Worm (Caenorhabditis elegans) whole organism, L1 larva: ENCODE results near the gene nadk-1.

Experiments
- C04F5.9 ChIP-seq: sonication (generic microtip); optimal IDR thresholded peaks from 2 replicates; lab custom pipeline; 2016; ENCODE audit warnings: missing genetic modification characterization, missing compliant biosample characterization
- C34B4.2 ChIP-seq: sonication (generic microtip); optimal IDR thresholded peaks from 2 replicates; lab custom pipeline; 2017; ENCODE audit warnings: mild to moderate bottlenecking, missing genetic modification characterization, missing compliant biosample characterization
- F16B12.6 ChIP-seq: fragments of 150-350 bp; optimal IDR thresholded peaks from 2 replicates; lab custom pipeline; 2014; ENCODE audit warnings: missing biosample characterization, missing genetic modification characterization
- Y116A8C.19 ChIP-seq: sonication (generic microtip); optimal IDR thresholded peaks from 2 replicates; lab custom pipeline; 2016; ENCODE audit warnings: missing compliant biosample characterization, missing genetic modification characterization, borderline replicate concordance
- aha-1 ChIP-seq: fragments of 150-350 bp; optimal IDR thresholded peaks from 2 replicates; lab custom pipeline; 2014; ENCODE audit warnings: missing biosample characterization, missing genetic modification characterization
- aly-2 ChIP-seq: fragments of 150-350 bp; optimal IDR thresholded peaks from 2 replicates; lab custom pipeline; 2014; ENCODE audit warnings: missing biosample characterization, missing genetic modification characterization
- ama-1 ChIP-seq: fragments of 150-350 bp; optimal IDR thresholded peaks from 2 replicates; lab custom pipeline; 2014
- blmp-1 ChIP-seq: fragments of 150-350 bp; optimal IDR thresholded peaks from 2 replicates; lab custom pipeline; 2014; ENCODE audit warnings: missing biosample characterization, missing genetic modification characterization
- ceh-8 ChIP-seq: fragments of 200-800 bp; sonication (Bioruptor generic); optimal IDR thresholded peaks from 2 replicates; lab custom pipeline; 2018; ENCODE audit warnings: mild to moderate bottlenecking, missing genetic modification characterization, moderate library complexity, missing compliant biosample characterization
- dsc-1 ChIP-seq: sonication (generic microtip); optimal IDR thresholded peaks from 2 replicates; lab custom pipeline; 2016; ENCODE audit warnings: mild to moderate bottlenecking, missing genetic modification characterization, missing compliant biosample characterization
- efl-1 ChIP-seq, 4 experiments: fragments of 150-350 bp; optimal IDR thresholded peaks in 3 of 4; peaks in 1 of 4; 1 replicate in 1 of 4; 2 replicates in 3 of 4; lab custom pipeline; 2014; ENCODE audit warnings: missing biosample characterization in 2 of 4, missing genetic modification characterization in 2 of 4, missing genetic modification reagents in 2 of 4
- efl-3 ChIP-seq: fragments of 200-800 bp; sonication (Bioruptor generic); optimal IDR thresholded peaks from 2 replicates; lab custom pipeline; 2018; ENCODE audit warnings: mild to moderate bottlenecking, missing genetic modification characterization, missing compliant biosample characterization
- egl-13 ChIP-seq: sonication (generic microtip); optimal IDR thresholded peaks from 2 replicates; lab custom pipeline; 2016; ENCODE audit warnings: missing genotype, missing genetic modification reagents, missing genetic modification characterization, missing compliant biosample characterization
- egl-27 ChIP-seq, 2 experiments: fragments of 150-350 bp in 1 of 2; sonication (generic microtip); optimal IDR thresholded peaks; 3 replicates each; lab custom pipeline; 2017 to 2018; ENCODE audit warnings: missing biosample characterization in 2 of 2, missing genetic modification characterization in 2 of 2, missing genetic modification reagents in 2 of 2
- elt-3 ChIP-seq, 6 experiments: fragments of 150-350 bp in 1 of 6; sonication (generic microtip); optimal IDR thresholded peaks; 2 replicates each; lab custom pipeline; 2017 to 2018; ENCODE audit warnings: missing biosample characterization in 6 of 6, missing genetic modification characterization in 6 of 6, inconsistent platforms in 1 of 6
- fos-1 ChIP-seq: fragments of 150-350 bp; optimal IDR thresholded peaks from 2 replicates; lab custom pipeline; 2014; ENCODE audit warnings: missing biosample characterization, missing genetic modification characterization
- hlh-17 ChIP-seq: fragments of 200-800 bp; sonication (Bioruptor generic); optimal IDR thresholded peaks from 2 replicates; lab custom pipeline; 2018; ENCODE audit warnings: missing genetic modification characterization, mild to moderate bottlenecking, missing compliant biosample characterization, moderate library complexity, borderline replicate concordance
- hlh-4 ChIP-seq: sonication (generic microtip); optimal IDR thresholded peaks from 2 replicates; lab custom pipeline; 2016; ENCODE audit warnings: mild to moderate bottlenecking, missing genetic modification characterization, missing compliant biosample characterization
- hpl-2 ChIP-seq: fragments of 150-350 bp; optimal IDR thresholded peaks from 2 replicates; lab custom pipeline; 2014; ENCODE audit warnings: missing biosample characterization, missing genetic modification reagents, missing genetic modification characterization
- irx-1 ChIP-seq: sonication (generic microtip); optimal IDR thresholded peaks from 2 replicates; lab custom pipeline; 2016; ENCODE audit warnings: missing genetic modification characterization, missing compliant biosample characterization
- isw-1 ChIP-seq: fragments of 200-800 bp; sonication (Bioruptor generic); IDR thresholded peaks from 2 replicates; pipeline ENCODE4 v1.3.6; 2022; ENCODE audit warnings: missing genetic modification characterization, missing compliant biosample characterization
- jun-1 ChIP-seq: fragments of 150-350 bp; optimal IDR thresholded peaks from 2 replicates; lab custom pipeline; 2014; ENCODE audit warnings: missing biosample characterization, missing genetic modification reagents, missing genetic modification characterization
- lin-13 ChIP-seq: fragments of 150-350 bp; optimal IDR thresholded peaks from 2 replicates; lab custom pipeline; 2014; ENCODE audit warnings: missing biosample characterization, missing genetic modification reagents, missing genetic modification characterization
- lin-14 ChIP-seq: fragments of 200-800 bp; sonication (Bioruptor generic); optimal IDR thresholded peaks from 2 replicates; lab custom pipeline; 2018; ENCODE audit warnings: mild to moderate bottlenecking, missing genetic modification characterization, moderate library complexity, missing compliant biosample characterization
- lin-15B ChIP-seq: fragments of 150-350 bp; sonication (generic microtip); optimal IDR thresholded peaks from 3 replicates; lab custom pipeline; 2014; ENCODE audit warnings: missing biosample characterization, missing genetic modification characterization
- lin-35 ChIP-seq, 2 experiments: fragments of 150-350 bp; optimal IDR thresholded peaks; 2 replicates each; lab custom pipeline; 2014; ENCODE audit warnings: missing biosample characterization in 2 of 2, missing genetic modification characterization in 2 of 2, missing genetic modification reagents in 2 of 2
- mab-9 ChIP-seq: fragments of 200-800 bp; sonication (Bioruptor generic); IDR thresholded peaks from 2 replicates; pipeline ENCODE4 v1.3.6; 2022; ENCODE audit warnings: missing genetic modification reagents, missing genetic modification characterization, missing compliant biosample characterization
- mdl-1 ChIP-seq, 2 experiments: fragments of 150-350 bp; optimal IDR thresholded peaks; 2 replicates each; lab custom pipeline; 2014 to 2017; ENCODE audit warnings: missing biosample characterization in 2 of 2, missing genetic modification characterization in 2 of 2, inconsistent platforms in 1 of 2
- mef-2 ChIP-seq: fragments of 150-350 bp; optimal IDR thresholded peaks from 2 replicates; lab custom pipeline; 2014; ENCODE audit warnings: missing biosample characterization, missing genetic modification characterization
- mep-1 ChIP-seq: fragments of 150-350 bp; optimal IDR thresholded peaks from 2 replicates; lab custom pipeline; 2014; ENCODE audit warnings: missing biosample characterization, missing genetic modification characterization
- nhr-11 ChIP-seq: fragments of 150-350 bp; optimal IDR thresholded peaks from 2 replicates; lab custom pipeline; 2014; ENCODE audit warnings: missing biosample characterization, missing genetic modification characterization
- nhr-20 ChIP-seq: sonication (generic microtip); optimal IDR thresholded peaks from 2 replicates; lab custom pipeline; 2016; ENCODE audit warnings: mild to moderate bottlenecking, missing genetic modification characterization, missing compliant biosample characterization
- nhr-237 ChIP-seq: fragments of 150-350 bp; optimal IDR thresholded peaks from 2 replicates; lab custom pipeline; 2014; ENCODE audit warnings: missing biosample characterization, missing genetic modification characterization
- nhr-47 ChIP-seq: sonication (generic microtip); optimal IDR thresholded peaks from 2 replicates; lab custom pipeline; 2016; ENCODE audit warnings: mild to moderate bottlenecking, missing genetic modification characterization, moderate library complexity, missing compliant biosample characterization
- nhr-71 ChIP-seq: sonication (generic microtip); optimal IDR thresholded peaks from 2 replicates; lab custom pipeline; 2016; ENCODE audit warnings: mild to moderate bottlenecking, missing genetic modification characterization, moderate library complexity, missing compliant biosample characterization
- nhr-84 ChIP-seq: sonication (generic microtip); optimal IDR thresholded peaks from 2 replicates; lab custom pipeline; 2017; ENCODE audit warnings: missing biosample characterization, missing genetic modification characterization
- nhr-85 ChIP-seq: sonication (generic microtip); peaks from one replicate; lab custom pipeline; 2016; ENCODE audit warnings: missing genetic modification characterization, inconsistent platforms, missing compliant biosample characterization
- pag-3 ChIP-seq: sonication (generic microtip); optimal IDR thresholded peaks from 2 replicates; lab custom pipeline; 2017; ENCODE audit warnings: missing genetic modification characterization, mild to moderate bottlenecking, missing compliant biosample characterization, antibody characterized with exemption, borderline replicate concordance; ENCODE audit not compliant: insufficient read depth
- pqm-1 ChIP-seq: sonication (generic microtip); optimal IDR thresholded peaks from 3 replicates; lab custom pipeline; 2017; ENCODE audit warnings: missing biosample characterization, missing genetic modification characterization
- rnt-1 ChIP-seq: sonication (generic microtip); optimal IDR thresholded peaks from 2 replicates; lab custom pipeline; 2016; ENCODE audit warnings: mild to moderate bottlenecking, missing genetic modification characterization, moderate library complexity, missing compliant biosample characterization
- skn-1 ChIP-seq: fragments of 150-350 bp; optimal IDR thresholded peaks from 2 replicates; lab custom pipeline; 2014; ENCODE audit warnings: missing biosample characterization, missing genetic modification characterization
- sptf-1 ChIP-seq: fragments of 150-350 bp; optimal IDR thresholded peaks from 2 replicates; lab custom pipeline; 2014; ENCODE audit warnings: missing biosample characterization, missing genetic modification characterization
- sup-37 ChIP-seq: fragments of 200-800 bp; sonication (Bioruptor generic); optimal IDR thresholded peaks from 2 replicates; lab custom pipeline; 2018; ENCODE audit warnings: mild to moderate bottlenecking, missing genetic modification characterization, missing compliant biosample characterization
- tbx-2 ChIP-seq: sonication (generic microtip); optimal IDR thresholded peaks from 2 replicates; lab custom pipeline; 2016; ENCODE audit warnings: missing genetic modification characterization, missing compliant biosample characterization
- tlp-1 ChIP-seq: fragments of 150-350 bp; optimal IDR thresholded peaks from 2 replicates; lab custom pipeline; 2014; ENCODE audit warnings: missing biosample characterization, missing genetic modification characterization
- vab-15 ChIP-seq: sonication (generic microtip); optimal IDR thresholded peaks from 2 replicates; lab custom pipeline; 2017; ENCODE audit warnings: missing genotype, mild to moderate bottlenecking, missing genetic modification characterization, missing compliant biosample characterization
- xbp-1 ChIP-seq: sonication (generic microtip); optimal IDR thresholded peaks from 2 replicates; lab custom pipeline; 2016; ENCODE audit warnings: missing genetic modification characterization, missing compliant biosample characterization
- zag-1 ChIP-seq: fragments of 150-350 bp; optimal IDR thresholded peaks from 2 replicates; lab custom pipeline; 2014; ENCODE audit warnings: missing biosample characterization, missing genetic modification characterization

The nadk-1 gene

ce11 chrIV:1452480-1452879, 4.4 kb upstream of the nadk-1 start:
- TF ChIP-seq blmp-1 (tag; lab: Kevin White, UChicago), result peak; percentile 32
- peak in 1 of 6 experiments; percentile 22 for TF ChIP-seq elt-3 (tag; optimal IDR thresholded peaks at IDR 0.05; lab: Kevin White, UChicago)
- TF ChIP-seq F16B12.6, result no peak
- TF ChIP-seq lin-14 (GFP tag; lab: Kevin White, UChicago), result peak; percentile 30
- no peak for TF ChIP-seq efl-1 (optimal IDR thresholded peaks at IDR 0.05; lab: Kevin White, UChicago)
- TF ChIP-seq efl-1 (GFP tag; optimal IDR thresholded peaks at IDR 0.05 in 1 of 2; lab: Kevin White, UChicago), result peak in 1 of 2 experiments; percentile 91
- TF ChIP-seq Y116A8C.19, result no peak
- TF ChIP-seq lin-13 (GFP tag; lab: Kevin White, UChicago), result no peak
- no peak for TF ChIP-seq lin-15B
- no peak for TF ChIP-seq vab-15 (tag; lab: Kevin White, UChicago)
- no peak for TF ChIP-seq fos-1 (tag; lab: Kevin White, UChicago)
- no peak for TF ChIP-seq nhr-20 (tag; lab: Kevin White, UChicago)
- TF ChIP-seq mep-1 (tag; lab: Kevin White, UChicago), result no peak
- TF ChIP-seq tbx-2, result no peak
- peak; percentile 57 for TF ChIP-seq nhr-85 (tag; lab: Kevin White, UChicago)
- TF ChIP-seq, all 84 proteins: peak for 5

DNA sequence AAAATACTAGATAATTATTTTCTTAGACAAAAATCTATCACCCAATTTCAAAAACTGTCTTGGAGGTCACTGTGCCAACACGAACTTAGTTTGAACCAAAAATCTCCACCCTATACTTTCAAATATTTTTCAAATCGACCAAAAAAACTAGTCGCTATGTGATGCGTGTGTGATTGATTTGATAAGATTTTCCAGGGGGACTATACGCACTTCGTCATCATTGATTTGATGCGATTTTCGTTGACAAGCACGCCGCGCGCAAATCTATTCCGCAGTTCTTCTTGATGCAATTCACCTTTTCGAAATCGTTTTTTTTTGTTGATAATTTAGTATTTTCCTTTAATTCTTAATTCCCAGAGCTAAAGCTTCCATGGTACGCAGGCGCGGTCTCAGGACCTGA, 3.4 kb upstream of the nadk-1 start:
- peak; percentile 51 for TF ChIP-seq blmp-1 (tag; lab: Kevin White, UChicago)
- peak in 1 of 2 experiments; percentile 21 for TF ChIP-seq lin-35 (GFP tag; optimal IDR thresholded peaks at IDR 0.05; lab: Kevin White, UChicago)
- peak; percentile 69 for TF ChIP-seq nhr-85 (tag; lab: Kevin White, UChicago)
- TF ChIP-seq lin-14 (GFP tag; lab: Kevin White, UChicago), result peak; percentile 27
- TF ChIP-seq nhr-20 (tag; lab: Kevin White, UChicago), result peak; percentile 20
- TF ChIP-seq mef-2, result no peak
- peak in 1 of 2 experiments; percentile 31 for TF ChIP-seq mdl-1 (tag; optimal IDR thresholded peaks at IDR 0.05; lab: Kevin White, UChicago)
- peak in 4 of 6 experiments; percentile 30 to 71 (median 43) for TF ChIP-seq elt-3 (tag; optimal IDR thresholded peaks at IDR 0.05; lab: Kevin White, UChicago)
- no peak for TF ChIP-seq egl-27 (tag; optimal IDR thresholded peaks at IDR 0.05; lab: Kevin White, UChicago)
- TF ChIP-seq nhr-71, result no peak
- no peak for TF ChIP-seq dsc-1 (tag; lab: Kevin White, UChicago)

DNA sequence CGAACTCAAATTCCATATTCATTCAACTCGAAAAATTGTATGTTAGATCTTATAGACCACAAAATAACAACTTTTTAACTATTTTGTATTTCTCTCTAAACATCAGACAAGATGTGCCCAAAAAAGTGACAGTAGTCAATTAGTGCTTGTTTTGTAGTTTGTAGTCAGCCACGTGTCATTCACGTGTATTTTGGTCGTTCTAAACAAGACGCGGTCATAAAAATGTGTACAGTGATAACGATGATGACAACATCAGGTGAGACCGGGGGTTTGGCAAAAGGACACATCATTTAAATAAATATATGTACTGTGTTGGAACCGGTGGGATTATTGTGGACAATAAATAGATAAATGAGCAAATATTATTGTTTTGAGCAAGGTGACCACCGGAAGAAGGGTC, 2.7 kb upstream of the nadk-1 start:
- TF ChIP-seq efl-3 (GFP tag; lab: Kevin White, UChicago) (no peak), xbp-1 (tag; lab: Kevin White, UChicago) (no peak), lin-14 (GFP tag; lab: Kevin White, UChicago) (peak; percentile 58), nhr-71 (peak; percentile 72), sup-37 (GFP tag; lab: Kevin White, UChicago) (no peak), nhr-84 (tag; lab: Kevin White, UChicago) (no peak), nhr-47 (tag; lab: Kevin White, UChicago) (no peak), egl-13 (tag; lab: Kevin White, UChicago) (no peak), isw-1 (GFP tag; lab: Robert Waterston, UW) (no peak), blmp-1 (tag; lab: Kevin White, UChicago) (peak; percentile 47), aha-1 (tag; lab: Kevin White, UChicago) (no peak), rnt-1 (no peak), jun-1 (tag; lab: Kevin White, UChicago) (no peak), pqm-1 (no peak), elt-3 (tag; optimal IDR thresholded peaks at IDR 0.05; lab: Kevin White, UChicago) (peak in 4 of 6 experiments; percentile 6 to 82 (median 75)), skn-1 (tag; lab: Kevin White, UChicago) (peak; percentile 24), irx-1 (tag; lab: Kevin White, UChicago) (no peak), ama-1 (lab: Kevin White, UChicago) (no peak), dsc-1 (tag; lab: Kevin White, UChicago) (no peak), tbx-2 (peak; percentile 40), nhr-11 (no peak), egl-27 (tag; optimal IDR thresholded peaks at IDR 0.05; lab: Kevin White, UChicago) (no peak), hlh-4 (no peak), sptf-1 (no peak), mep-1 (tag; lab: Kevin White, UChicago) (peak; percentile 7), nhr-85 (tag; lab: Kevin White, UChicago) (peak; percentile 92), zag-1 (no peak), nhr-237 (tag; lab: Kevin White, UChicago) (no peak), tlp-1 (tag; lab: Kevin White, UChicago) (no peak), mab-9 (GFP tag; lab: Robert Waterston, UW) (no peak), pag-3 (tag; lab: Kevin White, UChicago) (no peak), ceh-8 (GFP tag; lab: Kevin White, UChicago) (no peak), hpl-2 (GFP tag; lab: Kevin White, UChicago) (no peak), C04F5.9 (tag; lab: Kevin White, UChicago) (no peak), C34B4.2 (tag; lab: Kevin White, UChicago) (no peak), hlh-17 (GFP tag; lab: Kevin White, UChicago) (no peak), aly-2 (no peak)
